Fruit fly (Drosophila melanogaster) whole organism, wandering third instar larva: ENCODE results near the gene Mcm5.

Experiments used
- Dif ChIP-seq: fragments of 200-275, 200-300 bp; sonication (Bioruptor generic); optimal IDR thresholded peaks from 2 replicates; lab custom pipeline; 2018; ENCODE audit warnings: missing biosample characterization, missing genetic modification characterization; ENCODE audit not compliant: partially characterized antibody
- HLH106 ChIP-seq: fragments of 200-800 bp; optimal IDR thresholded peaks from 3 replicates; lab custom pipeline; 2019; ENCODE audit warnings: missing biosample characterization, mild to moderate bottlenecking, missing genetic modification characterization, moderate library complexity
- Jra ChIP-seq: sonication (Bioruptor generic); optimal IDR thresholded peaks from 2 replicates; lab custom pipeline; 2016; ENCODE audit warnings: missing biosample characterization, missing genetic modification characterization
- OdsH ChIP-seq: fragments of 200-800 bp; sonication (Bioruptor generic); optimal IDR thresholded peaks from 2 replicates; lab custom pipeline; 2016; ENCODE audit warnings: missing biosample characterization, mild to moderate bottlenecking, missing genetic modification characterization
- Vsx2 ChIP-seq: fragments of 200-300, 225-300 bp; sonication (Bioruptor generic); optimal IDR thresholded peaks from 2 replicates; lab custom pipeline; 2018; ENCODE audit warnings: missing biosample characterization, missing genetic modification characterization; ENCODE audit not compliant: partially characterized antibody
- br ChIP-seq: fragments of 200-800 bp; sonication (Bioruptor generic); optimal IDR thresholded peaks from 2 replicates; lab custom pipeline; 2016; ENCODE audit warnings: missing biosample characterization, missing genetic modification characterization
- lola ChIP-seq: fragments of >200 bp; optimal IDR thresholded peaks from 2 replicates; lab custom pipeline; 2017; ENCODE audit warnings: missing biosample characterization, missing genetic modification characterization
- pan ChIP-seq: fragments of >200 bp; optimal IDR thresholded peaks from 2 replicates; lab custom pipeline; 2017
- psq ChIP-seq: fragments of 200-800 bp; sonication (Bioruptor generic); optimal IDR thresholded peaks from 3 replicates; lab custom pipeline; 2017; ENCODE audit warnings: missing biosample characterization, mild to moderate bottlenecking, missing genetic modification characterization, moderate library complexity
- rgr ChIP-seq: fragments of 200-800 bp; sonication (Bioruptor generic); optimal IDR thresholded peaks from 3 replicates; lab custom pipeline; 2016; ENCODE audit warnings: missing biosample characterization, mild to moderate bottlenecking, missing genetic modification characterization
- tai ChIP-seq: sonication (Bioruptor generic); optimal IDR thresholded peaks from 2 replicates; lab custom pipeline; 2016; ENCODE audit warnings: missing biosample characterization, missing genetic modification characterization

DNA sequence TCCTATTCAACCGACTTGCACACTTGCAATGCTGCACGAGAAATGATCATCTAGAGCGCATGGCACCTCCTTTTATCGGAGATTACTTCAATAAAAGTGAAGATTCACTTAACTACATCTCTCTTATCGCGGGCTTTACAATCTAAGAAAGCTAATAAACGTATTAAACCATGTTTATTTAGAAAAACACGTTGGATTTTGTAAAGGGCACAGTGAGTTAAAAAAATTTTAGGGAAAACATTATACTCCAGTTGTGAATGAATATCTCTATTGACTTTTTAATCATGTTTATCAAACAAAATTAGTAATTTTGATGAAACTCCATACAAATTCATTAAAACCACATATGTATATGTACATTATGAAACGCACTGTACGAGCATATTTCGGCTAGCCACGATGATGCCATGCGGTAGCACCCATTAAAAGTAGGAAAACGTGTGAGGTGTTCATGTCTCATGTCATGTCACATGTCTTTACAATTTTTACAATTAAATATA is 28.9 kb upstream of the Mcm5 start, which contains the start of gene CG31272:
- TF ChIP-seq br (GFP tag; lab: Kevin White, UChicago) (no peak), OdsH (GFP tag; lab: Kevin White, UChicago) (no peak), tai (GFP tag; lab: Kevin White, UChicago) (no peak), rgr (GFP tag; lab: Kevin White, UChicago) (no peak), pan (lab: Kevin White, UChicago) (no peak), Jra (GFP tag; lab: Kevin White, UChicago) (no peak), psq (GFP tag; lab: Kevin White, UChicago) (no peak), Vsx2 (GFP tag; lab: Kevin White, UChicago) (no peak), Dif (no peak), HLH106 (no peak), lola (GFP tag; lab: Kevin White, UChicago) (no peak)
